Worm (Caenorhabditis elegans): ENCODE results near the gene D2096.13.
"Not testable (repeated sequence)": the region's sequence is repeated elsewhere in the genome, so short reads cannot be mapped to it uniquely, and the experiment has no call there.

D2096.13 gene

ce11 chrIV:8358492-8358891 lies at the start of gene D2096.13:
Gene D2096.13, minus strand, starts transcription at chrIV:8358592.
- no peak for TF ChIP-seq ztf-11 (tag; optimal IDR thresholded peaks at IDR 0.05)
- TF ChIP-seq F13H6.1 (tag; optimal IDR thresholded peaks at IDR 0.05) = no peak
- no peak for TF ChIP-seq nhr-10 (tag; optimal IDR thresholded peaks at IDR 0.05)
- TF ChIP-seq Y55F3AM.14 (GFP tag; optimal IDR thresholded peaks at IDR 0.05) = no peak
- TF ChIP-seq mbf-1 (tag; optimal IDR thresholded peaks at IDR 0.05) = no peak
- TF ChIP-seq nhr-23 (tag; optimal IDR thresholded peaks at IDR 0.05) = no peak
- TF ChIP-seq aly-2 (tag; optimal IDR thresholded peaks at IDR 0.05) = no peak

DNA sequence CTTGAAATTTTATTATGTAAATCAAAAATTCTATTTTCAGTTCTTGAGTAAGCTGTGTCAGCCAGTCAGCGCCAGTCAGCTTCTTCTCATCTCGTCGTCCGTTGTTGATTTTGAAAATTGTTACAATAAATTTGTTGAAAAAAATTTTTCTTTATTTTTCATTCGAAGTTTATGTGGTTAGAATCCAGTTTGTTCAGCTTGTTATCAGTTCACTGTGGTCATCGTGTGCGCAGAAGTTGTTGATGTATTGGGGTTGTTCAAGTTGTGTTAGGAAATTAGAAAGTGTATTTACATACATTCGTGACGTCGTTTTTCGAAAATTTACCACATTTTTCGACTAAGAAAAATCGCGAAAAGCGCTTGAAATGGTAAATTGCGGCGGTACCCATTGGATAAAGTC lies 39.4 kb upstream of the D2096.13 start:
- TF ChIP-seq nhr-25 (tag; optimal IDR thresholded peaks at IDR 0.05) (no peak), ztf-4 (tag; optimal IDR thresholded peaks at IDR 0.05) (no peak), nhr-6 (tag; optimal IDR thresholded peaks at IDR 0.05) (no peak), nhr-21 (tag; optimal IDR thresholded peaks at IDR 0.05) (no peak)

DNA sequence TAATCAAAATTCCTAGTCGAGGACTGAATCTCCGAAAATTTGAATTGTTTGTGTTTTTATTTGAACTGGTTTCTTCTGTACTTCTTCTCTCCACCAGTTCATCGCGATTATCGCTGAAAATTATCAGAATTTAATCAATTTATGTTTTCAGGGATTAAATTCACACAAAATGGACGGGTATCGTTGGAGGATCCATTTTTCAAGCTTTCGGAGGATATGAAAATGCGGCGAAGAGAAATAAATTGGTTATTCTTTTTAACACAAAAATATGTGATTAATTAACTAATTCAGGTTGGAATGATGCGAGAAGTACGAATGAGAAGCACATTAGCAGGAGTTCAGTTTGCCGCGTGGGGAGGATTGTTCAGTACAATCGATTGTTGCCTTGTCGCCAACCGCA lies 38.0 kb upstream of the D2096.13 start, which contains the start of gene timm-17B.2:
timm-17B.2 (plus strand) TSS at position 301 of the 400 bp plus-strand sequence.
- TF ChIP-seq dmd-4 (tag; optimal IDR thresholded peaks at IDR 0.05) = no peak

- TF ChIP-seq skn-1 (tag; optimal IDR thresholded peaks at IDR 0.05) (no peak), F13H6.1 (tag; optimal IDR thresholded peaks at IDR 0.05) (no peak), mbf-1 (tag; optimal IDR thresholded peaks at IDR 0.05) (no peak), sma-3 (GFP tag; optimal IDR thresholded peaks at IDR 0.05) (no peak), ama-1 (optimal IDR thresholded peaks at IDR 0.05) (no peak), crh-2 (tag; optimal IDR thresholded peaks at IDR 0.05) (no peak), mdl-1 (tag; optimal IDR thresholded peaks at IDR 0.05) (no peak), egl-27 (tag; optimal IDR thresholded peaks at IDR 0.05) (no peak), elt-3 (tag; optimal IDR thresholded peaks at IDR 0.05) (no peak), nhr-237 (tag; optimal IDR thresholded peaks at IDR 0.05) (no peak), ztf-4 (tag; optimal IDR thresholded peaks at IDR 0.05) (no peak), nhr-21 (tag; optimal IDR thresholded peaks at IDR 0.05) (no peak), sma-9 (GFP tag; optimal IDR thresholded peaks at IDR 0.05) (no peak), sma-9 (tag; optimal IDR thresholded peaks at IDR 0.05) (no peak), nhr-25 (tag; optimal IDR thresholded peaks at IDR 0.05) (no peak), nhr-23 (tag; optimal IDR thresholded peaks at IDR 0.05) (no peak), gmeb-1 (tag; optimal IDR thresholded peaks at IDR 0.05) (no peak)
Measured at ce11 chrIV:8394105-8394504, 35.7 kb upstream of the D2096.13 start, which contains the start of gene D2096.11. Gene D2096.11, minus strand, starts transcription at chrIV:8394205.

DNA sequence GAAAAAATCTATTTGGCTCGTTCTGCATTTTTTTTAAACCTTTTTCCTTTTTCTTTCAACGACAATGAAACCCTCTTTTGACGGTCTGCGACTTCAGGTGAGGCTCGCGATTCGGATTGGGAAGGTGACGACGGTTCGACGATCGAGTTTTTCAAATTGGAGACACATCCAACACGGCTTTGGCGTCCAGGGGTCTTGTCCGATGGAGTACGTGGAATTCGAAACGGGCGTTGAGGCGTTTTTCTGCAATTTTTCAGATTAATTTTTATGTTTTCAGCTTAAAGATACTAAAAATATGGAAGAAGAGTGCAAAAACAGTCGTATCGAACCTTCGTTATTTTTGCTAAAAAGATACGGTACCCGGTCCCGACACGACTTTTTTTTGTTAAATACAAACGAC lies 30.7 kb upstream of the D2096.13 start, which contains the start of gene D2096.10:
D2096.10 (minus strand) TSS at position 101 of the 400 bp plus-strand sequence.
- TF ChIP-seq ama-1 (optimal IDR thresholded peaks at IDR 0.05); peb-1 (tag; optimal IDR thresholded peaks at IDR 0.05); ceh-16 (tag; optimal IDR thresholded peaks at IDR 0.05): not testable (repeated sequence)

DNA sequence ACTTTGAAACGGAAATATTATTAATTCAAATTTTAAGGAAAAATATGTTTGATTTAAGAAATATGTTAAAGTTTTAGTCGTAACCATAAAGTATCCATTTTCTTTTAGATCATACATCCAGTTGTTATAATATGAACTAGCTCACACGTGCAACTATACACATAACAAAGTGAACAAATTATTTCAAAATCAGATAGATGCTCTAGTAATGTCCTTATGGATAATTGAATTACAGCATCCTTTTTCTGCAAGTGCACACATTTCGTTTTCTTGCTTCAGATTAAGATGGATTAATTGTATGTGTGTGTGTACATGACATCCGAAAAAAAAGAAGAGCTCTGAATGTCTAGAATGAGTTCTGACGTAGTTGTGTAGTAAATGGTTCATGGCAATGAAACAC lies 27.3 kb upstream of the D2096.13 start:
- TF ChIP-seq sma-9 (GFP tag; optimal IDR thresholded peaks at IDR 0.05) (no peak), sma-9 (tag; optimal IDR thresholded peaks at IDR 0.05) (no peak), snpc-4 (tag; optimal IDR thresholded peaks at IDR 0.05) (no peak), mab-5 (tag; optimal IDR thresholded peaks at IDR 0.05) (no peak), unc-62 (GFP tag; optimal IDR thresholded peaks at IDR 0.05) (no peak), elt-3 (tag; optimal IDR thresholded peaks at IDR 0.05) (no peak), sma-3 (GFP tag; optimal IDR thresholded peaks at IDR 0.05) (no peak), ceh-16 (tag; optimal IDR thresholded peaks at IDR 0.05) (no peak), nhr-6 (tag; optimal IDR thresholded peaks at IDR 0.05) (no peak), lin-39 (tag; optimal IDR thresholded peaks at IDR 0.05) (no peak), lsy-2 (tag; optimal IDR thresholded peaks at IDR 0.05) (no peak), mbf-1 (tag; optimal IDR thresholded peaks at IDR 0.05) (no peak), lin-11 (tag; optimal IDR thresholded peaks at IDR 0.05) (no peak), mdl-1 (tag; optimal IDR thresholded peaks at IDR 0.05) (no peak), ZK546.5 (tag; optimal IDR thresholded peaks at IDR 0.05) (no peak), R02D3.7 (tag; optimal IDR thresholded peaks at IDR 0.05) (no peak), ama-1 (optimal IDR thresholded peaks at IDR 0.05) (no peak), zag-1 (tag; optimal IDR thresholded peaks at IDR 0.05) (no peak), nhr-77 (tag; optimal IDR thresholded peaks at IDR 0.05) (no peak), nhr-21 (tag; optimal IDR thresholded peaks at IDR 0.05) (no peak), nhr-10 (tag; optimal IDR thresholded peaks at IDR 0.05) (no peak)
